Worm (Caenorhabditis elegans): ENCODE data around the gene C52E4.7.

Gene C52E4.7

DNA sequence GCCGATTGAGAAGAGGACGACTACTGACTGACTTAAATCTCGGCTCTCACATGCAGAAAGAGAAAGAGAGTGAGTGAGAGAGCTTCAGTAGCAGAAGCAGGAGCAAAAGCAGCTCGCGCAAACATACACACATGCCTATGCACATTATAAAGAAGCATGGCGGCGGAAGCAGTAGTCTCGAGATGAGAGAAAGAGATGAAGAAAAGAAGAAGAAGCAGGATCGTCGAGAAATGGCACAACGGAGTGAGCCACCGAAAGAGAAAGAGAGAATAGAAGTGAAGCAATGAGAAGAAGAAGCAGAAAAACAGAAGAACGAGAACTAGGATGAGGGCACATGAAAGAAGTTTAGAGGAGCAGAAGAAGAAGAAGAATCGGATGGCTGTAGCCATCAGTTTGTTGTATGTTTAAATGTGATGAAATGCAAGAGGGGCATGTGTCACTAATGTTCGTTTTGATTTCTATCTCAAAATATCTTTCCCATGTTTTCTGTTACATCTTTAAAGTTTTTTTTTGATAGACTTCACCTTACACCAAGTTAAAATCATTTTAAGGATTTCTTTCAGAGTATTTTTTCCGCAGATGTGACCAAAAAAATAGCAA is 32.9 kb downstream of the C52E4.7 start:
- TF ChIP-seq ref-1 (GFP tag; conservative IDR thresholded peaks at IDR 0.05) (no peak), tab-1 (GFP tag; IDR thresholded peaks at IDR 0.05) (no peak), ztf-29 (GFP tag; IDR thresholded peaks at IDR 0.05) (no peak), flt-1 (GFP tag; IDR thresholded peaks at IDR 0.05) (no peak), med-1 (GFP tag; optimal IDR thresholded peaks at IDR 0.05; ENCODE audit: insufficient read depth) (no peak), T22C8.4 (GFP tag; IDR thresholded peaks at IDR 0.05) (no peak), ztf-23 (GFP tag; IDR thresholded peaks at IDR 0.05) (no peak), klf-2 (GFP tag; conservative IDR thresholded peaks at IDR 0.05) (no peak), cog-1 (tag; optimal IDR thresholded peaks at IDR 0.05) (no peak)

DNA sequence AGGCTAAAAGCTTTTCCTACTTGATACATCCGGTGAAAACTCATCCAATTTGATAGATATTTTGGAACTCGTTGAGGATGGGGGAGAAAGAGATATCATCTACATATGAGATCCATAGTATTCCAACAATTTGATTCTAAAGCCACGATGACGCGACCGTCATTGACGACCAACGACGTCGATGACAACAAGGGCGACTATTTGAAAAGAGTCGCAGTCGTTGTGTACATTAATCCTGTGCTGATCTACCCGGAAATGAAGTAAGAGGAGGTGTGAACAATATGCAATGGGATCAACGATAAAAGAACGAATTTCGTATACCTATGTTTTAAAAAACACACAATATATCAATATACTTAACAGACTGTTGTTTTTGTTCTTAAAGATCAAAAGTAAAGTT is 34.1 kb downstream of the C52E4.7 start:
- TF ChIP-seq cog-1 (tag; optimal IDR thresholded peaks at IDR 0.05), result no peak
- TF ChIP-seq ztf-23 (GFP tag; IDR thresholded peaks at IDR 0.05), result no peak
- no peak for TF ChIP-seq ref-1 (GFP tag; conservative IDR thresholded peaks at IDR 0.05)
- no peak for TF ChIP-seq flt-1 (GFP tag; IDR thresholded peaks at IDR 0.05)
- TF ChIP-seq klf-2 (GFP tag; conservative IDR thresholded peaks at IDR 0.05), result no peak

DNA sequence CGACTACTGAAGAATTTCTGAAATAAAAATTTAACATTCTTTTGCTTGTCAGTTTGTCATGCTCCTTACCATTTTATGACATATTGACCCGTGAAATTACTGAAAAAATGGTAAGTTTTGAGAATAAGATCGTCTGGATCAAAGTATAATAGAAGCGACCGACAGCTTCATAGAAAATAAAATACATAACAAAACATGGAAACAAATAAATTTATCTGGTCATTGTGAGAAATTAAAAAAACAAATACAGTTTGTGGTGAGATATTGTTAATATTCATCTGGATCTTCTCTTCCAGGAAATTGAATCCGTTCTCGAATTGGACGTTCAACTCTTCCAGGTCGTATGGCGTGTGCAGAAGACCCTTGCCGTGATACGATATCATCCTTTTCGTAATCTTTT is 38.0 kb downstream of the C52E4.7 start, which contains the start of gene pkc-1:
pkc-1 (minus strand) TSS at position 101 of the 400 bp plus-strand sequence.
- TF ChIP-seq cog-1 (tag; optimal IDR thresholded peaks at IDR 0.05) (no peak), flt-1 (GFP tag; IDR thresholded peaks at IDR 0.05) (no peak), ztf-23 (GFP tag; IDR thresholded peaks at IDR 0.05) (no peak), ztf-29 (GFP tag; IDR thresholded peaks at IDR 0.05) (no peak), tab-1 (GFP tag; IDR thresholded peaks at IDR 0.05) (no peak), ref-1 (GFP tag; conservative IDR thresholded peaks at IDR 0.05) (no peak), med-1 (GFP tag; optimal IDR thresholded peaks at IDR 0.05; ENCODE audit: insufficient read depth) (no peak), T22C8.4 (GFP tag; IDR thresholded peaks at IDR 0.05) (no peak)

DNA sequence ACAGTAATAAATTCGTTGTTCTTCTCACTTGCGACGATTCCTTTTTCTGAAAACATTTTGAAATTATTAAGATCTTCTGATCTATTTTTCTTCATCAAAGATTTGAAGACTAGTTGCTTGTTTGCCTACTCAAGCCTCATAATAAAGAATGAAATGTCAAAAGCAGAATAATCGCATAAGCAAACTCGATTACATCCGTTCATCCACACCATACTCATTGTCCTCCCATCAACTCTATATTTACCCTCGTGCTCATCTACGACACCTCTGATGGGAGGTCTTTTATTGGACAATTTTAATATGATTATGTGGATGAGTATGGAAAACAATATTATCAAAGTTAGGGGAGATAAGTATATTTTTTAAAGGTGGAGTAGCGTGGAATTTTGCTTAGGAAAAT is 39.7 kb downstream of the C52E4.7 start:
- TF ChIP-seq ref-1 (GFP tag; conservative IDR thresholded peaks at IDR 0.05), result no peak
- TF ChIP-seq tab-1 (GFP tag; IDR thresholded peaks at IDR 0.05), result no peak
- no peak for TF ChIP-seq flt-1 (GFP tag; IDR thresholded peaks at IDR 0.05)
- TF ChIP-seq T22C8.4 (GFP tag; IDR thresholded peaks at IDR 0.05), result no peak
- TF ChIP-seq med-1 (GFP tag; optimal IDR thresholded peaks at IDR 0.05; ENCODE audit: insufficient read depth), result no peak
- no peak for TF ChIP-seq klf-2 (GFP tag; conservative IDR thresholded peaks at IDR 0.05)
- TF ChIP-seq ztf-29 (GFP tag; IDR thresholded peaks at IDR 0.05), result no peak
- no peak for TF ChIP-seq cog-1 (tag; optimal IDR thresholded peaks at IDR 0.05)
- TF ChIP-seq ztf-23 (GFP tag; IDR thresholded peaks at IDR 0.05), result no peak

DNA sequence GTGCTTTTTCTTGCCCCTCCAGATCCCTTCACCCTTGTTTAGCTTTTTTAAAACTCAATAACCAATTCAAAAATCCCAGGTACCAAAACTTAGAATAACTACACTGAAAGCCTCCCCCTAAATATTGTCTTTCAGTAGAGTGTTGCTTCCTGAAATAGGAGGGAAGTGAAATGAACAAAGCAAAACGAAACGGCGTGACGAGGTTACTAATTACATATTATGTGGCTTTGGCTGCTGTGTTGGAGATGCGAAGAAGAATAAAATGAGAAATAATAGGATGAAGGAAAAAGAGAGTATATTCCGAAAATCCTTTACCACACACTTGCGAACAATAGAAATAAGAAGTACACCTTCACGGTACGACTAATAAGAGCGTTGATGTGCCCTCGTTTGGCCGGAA is 42.0 kb downstream of the C52E4.7 start:
- no peak for TF ChIP-seq ref-1 (GFP tag; conservative IDR thresholded peaks at IDR 0.05)
- no peak for TF ChIP-seq klf-2 (GFP tag; conservative IDR thresholded peaks at IDR 0.05)
- TF ChIP-seq T22C8.4 (GFP tag; IDR thresholded peaks at IDR 0.05), result no peak
- TF ChIP-seq cog-1 (tag; optimal IDR thresholded peaks at IDR 0.05), result no peak
- no peak for TF ChIP-seq ztf-23 (GFP tag; IDR thresholded peaks at IDR 0.05)
- TF ChIP-seq med-1 (GFP tag; optimal IDR thresholded peaks at IDR 0.05; ENCODE audit: insufficient read depth), result no peak
- TF ChIP-seq flt-1 (GFP tag; IDR thresholded peaks at IDR 0.05), result no peak
- TF ChIP-seq tab-1 (GFP tag; IDR thresholded peaks at IDR 0.05), result no peak
- no peak for TF ChIP-seq ztf-29 (GFP tag; IDR thresholded peaks at IDR 0.05)

DNA sequence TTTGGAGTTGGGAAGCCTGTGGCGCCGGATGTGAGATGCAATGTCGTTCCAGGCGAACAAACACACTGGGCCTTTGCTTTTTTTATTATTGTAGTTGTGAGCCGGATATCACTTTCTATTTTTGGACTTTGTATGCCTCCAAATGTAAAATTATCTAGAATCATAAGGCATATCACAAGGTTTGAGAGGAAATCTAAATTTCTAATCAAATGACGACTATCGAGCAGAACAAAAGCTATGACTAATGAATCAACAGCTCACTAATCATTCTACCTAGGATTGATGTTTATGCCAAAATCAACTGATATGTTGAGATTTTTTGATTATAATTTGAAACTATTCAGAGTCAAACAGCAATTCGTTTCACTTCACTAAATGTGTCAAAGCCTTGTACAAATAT is 43.8 kb downstream of the C52E4.7 start:
- no peak for TF ChIP-seq med-1 (GFP tag; optimal IDR thresholded peaks at IDR 0.05; ENCODE audit: insufficient read depth)
- no peak for TF ChIP-seq tab-1 (GFP tag; IDR thresholded peaks at IDR 0.05)
- TF ChIP-seq ztf-23 (GFP tag; IDR thresholded peaks at IDR 0.05), result no peak
- no peak for TF ChIP-seq cog-1 (tag; optimal IDR thresholded peaks at IDR 0.05)
- no peak for TF ChIP-seq T22C8.4 (GFP tag; IDR thresholded peaks at IDR 0.05)
- no peak for TF ChIP-seq flt-1 (GFP tag; IDR thresholded peaks at IDR 0.05)
- TF ChIP-seq ztf-29 (GFP tag; IDR thresholded peaks at IDR 0.05), result no peak
- TF ChIP-seq ref-1 (GFP tag; conservative IDR thresholded peaks at IDR 0.05), result no peak
- no peak for TF ChIP-seq klf-2 (GFP tag; conservative IDR thresholded peaks at IDR 0.05)

DNA sequence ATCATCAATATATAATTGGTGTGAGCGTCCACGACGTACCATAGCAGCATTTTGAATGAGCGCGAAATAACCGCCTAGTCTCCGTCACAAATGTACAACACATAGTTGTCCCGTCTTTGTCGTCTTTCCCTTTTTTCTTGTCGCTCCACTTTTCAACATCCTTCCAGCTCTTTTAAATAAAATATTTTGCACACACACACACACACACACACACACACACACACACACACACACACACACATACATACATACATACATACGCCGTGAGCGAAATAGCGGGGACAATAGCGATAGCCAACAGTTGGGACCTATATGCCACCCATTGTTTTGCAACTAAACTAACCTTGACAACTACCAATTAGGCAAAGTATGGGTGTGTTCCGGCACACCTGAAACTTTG is 44.2 kb downstream of the C52E4.7 start:
- TF ChIP-seq tab-1 (GFP tag; IDR thresholded peaks at IDR 0.05) (no peak), ztf-23 (GFP tag; IDR thresholded peaks at IDR 0.05) (no peak), ref-1 (GFP tag; conservative IDR thresholded peaks at IDR 0.05) (no peak), med-1 (GFP tag; optimal IDR thresholded peaks at IDR 0.05; ENCODE audit: insufficient read depth) (no peak), ztf-29 (GFP tag; IDR thresholded peaks at IDR 0.05) (no peak), flt-1 (GFP tag; IDR thresholded peaks at IDR 0.05) (no peak), klf-2 (GFP tag; conservative IDR thresholded peaks at IDR 0.05) (no peak), T22C8.4 (GFP tag; IDR thresholded peaks at IDR 0.05) (no peak), cog-1 (tag; optimal IDR thresholded peaks at IDR 0.05) (no peak)

DNA sequence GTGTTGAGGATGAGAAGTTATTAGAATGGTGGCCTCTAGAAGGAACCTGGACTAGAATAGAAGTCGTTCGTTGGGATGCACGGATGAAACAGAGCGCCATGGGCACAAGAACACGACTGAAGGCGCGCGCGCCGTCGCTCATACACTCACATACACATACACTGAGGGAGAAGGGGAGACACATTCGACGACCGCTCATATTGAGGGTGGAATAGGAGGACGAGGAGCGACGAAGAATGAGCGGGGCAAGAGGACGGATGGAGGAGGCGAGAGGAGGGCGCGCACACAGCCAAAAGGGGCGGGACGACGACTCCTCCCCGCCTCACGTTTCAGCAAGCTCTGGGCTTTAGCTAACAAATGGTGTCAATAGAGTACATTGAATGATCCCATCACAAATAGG is 44.7 kb downstream of the C52E4.7 start:
- TF ChIP-seq klf-2 (GFP tag; conservative IDR thresholded peaks at IDR 0.05), result no peak
- TF ChIP-seq T22C8.4 (GFP tag; IDR thresholded peaks at IDR 0.05), result no peak
- 0 out of 2 replicates have a peak, but pooled peaks have one; percentile 8 for TF ChIP-seq ref-1 (GFP tag; conservative IDR thresholded peaks at IDR 0.05)
- no peak for TF ChIP-seq cog-1 (tag; optimal IDR thresholded peaks at IDR 0.05)
- 0 out of 2 replicates have a peak, but pooled peaks have one; percentile 36 for TF ChIP-seq flt-1 (GFP tag; IDR thresholded peaks at IDR 0.05)
- peak; percentile 67; the same call in 1 of the 2 replicates for TF ChIP-seq ztf-23 (GFP tag; IDR thresholded peaks at IDR 0.05)
- no peak for TF ChIP-seq ztf-29 (GFP tag; IDR thresholded peaks at IDR 0.05)
- no peak; the same call in 1 of the 2 replicates for TF ChIP-seq tab-1 (GFP tag; IDR thresholded peaks at IDR 0.05)
- TF ChIP-seq med-1 (GFP tag; optimal IDR thresholded peaks at IDR 0.05; ENCODE audit: insufficient read depth), result no peak

DNA sequence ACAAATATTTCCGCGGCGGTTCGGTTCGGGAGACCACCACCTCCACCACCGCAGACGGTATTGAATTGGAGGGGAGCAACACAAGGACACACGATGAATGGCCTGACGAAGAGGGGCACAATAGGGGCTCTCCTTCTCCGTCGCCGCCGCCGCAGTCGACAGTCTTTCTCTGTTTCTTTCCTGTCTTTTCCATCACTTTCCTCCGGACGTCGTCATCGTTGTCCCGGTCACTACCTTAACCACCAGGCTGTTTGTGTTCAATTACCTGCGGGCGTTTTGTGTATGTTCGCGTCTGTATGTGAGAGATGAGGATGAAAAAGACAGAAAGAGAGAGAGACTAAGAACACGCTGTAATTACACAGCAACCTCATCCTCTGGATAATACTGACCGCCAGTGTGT is 45.7 kb downstream of the C52E4.7 start:
- TF ChIP-seq med-1 (GFP tag; optimal IDR thresholded peaks at IDR 0.05; ENCODE audit: insufficient read depth), result no peak
- no peak for TF ChIP-seq klf-2 (GFP tag; conservative IDR thresholded peaks at IDR 0.05)
